Fruit fly (Drosophila melanogaster): ENCODE measurements around the gene Nagk.

DNA sequence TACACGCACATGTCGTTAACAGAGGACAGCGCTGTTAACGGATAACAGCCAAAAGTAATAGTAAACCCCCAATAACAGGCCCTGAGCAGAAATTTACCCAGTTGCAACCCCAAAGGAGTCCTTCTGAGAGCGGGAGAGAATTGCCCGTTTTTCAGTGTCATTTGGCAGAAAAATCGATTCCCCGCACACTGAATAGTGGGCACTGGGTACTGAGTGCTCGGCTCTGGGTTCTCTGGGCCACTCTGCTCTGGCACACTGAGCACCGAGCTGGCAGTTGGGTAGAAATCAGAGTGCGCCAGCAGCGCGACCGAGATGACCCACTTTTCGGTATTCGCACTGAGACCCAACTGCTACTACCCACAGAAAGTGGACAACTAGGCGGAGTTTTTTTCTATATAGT is 31.3 kb upstream of the Nagk start, which contains the start of gene Rbp:
- TF ChIP-seq pad (GFP tag; optimal IDR thresholded peaks at IDR 0.05) (no peak), CG5204 (GFP tag; optimal IDR thresholded peaks at IDR 0.05) (no peak), kay (GFP tag; ENCODE audit: borderline replicate concordance) (no peak), tj (GFP tag; optimal IDR thresholded peaks at IDR 0.05) (no peak), Clk (GFP tag; optimal IDR thresholded peaks at IDR 0.05) (no peak), CG12768 (GFP tag; optimal IDR thresholded peaks at IDR 0.05) (no peak), toe (GFP tag; optimal IDR thresholded peaks at IDR 0.05) (no peak)
